Fruit fly (Drosophila melanogaster) whole organism, wandering third instar larva: ENCODE data around the gene CG3982.

ENCODE experiments used
- Abd-B ChIP-seq: fragments of >200 bp; optimal IDR thresholded peaks from 2 replicates; lab custom pipeline; 2017; ENCODE audit warnings: missing biosample characterization, missing genetic modification characterization
- CG32264 ChIP-seq: fragments of 200-800 bp; sonication (Bioruptor generic); optimal IDR thresholded peaks from 2 replicates; lab custom pipeline; 2016; ENCODE audit warnings: missing biosample characterization, missing genetic modification characterization
- CG9705 ChIP-seq: fragments of 200-800 bp; sonication (Bioruptor generic); optimal IDR thresholded peaks from 2 replicates; lab custom pipeline; 2018; ENCODE audit warnings: missing biosample characterization, mild to moderate bottlenecking, missing genetic modification characterization
- CrebA ChIP-seq: fragments of 200-800 bp; sonication (Bioruptor generic); optimal IDR thresholded peaks from 2 replicates; lab custom pipeline; 2016; ENCODE audit warnings: missing biosample characterization, mild to moderate bottlenecking, missing genetic modification characterization, borderline replicate concordance
- Dfd ChIP-seq: fragments of >200 bp; optimal IDR thresholded peaks from 2 replicates; lab custom pipeline; 2017; ENCODE audit warnings: missing biosample characterization, missing genetic modification characterization
- Dif ChIP-seq: fragments of 200-275, 200-300 bp; sonication (Bioruptor generic); optimal IDR thresholded peaks from 2 replicates; lab custom pipeline; 2018; ENCODE audit warnings: missing biosample characterization, missing genetic modification characterization; ENCODE audit not compliant: partially characterized antibody
- GATAd ChIP-seq: sonication (Bioruptor generic); optimal IDR thresholded peaks from 2 replicates; lab custom pipeline; 2016; ENCODE audit warnings: missing biosample characterization, missing genetic modification characterization
- HLH106 ChIP-seq: fragments of 200-800 bp; optimal IDR thresholded peaks from 3 replicates; lab custom pipeline; 2019; ENCODE audit warnings: missing biosample characterization, mild to moderate bottlenecking, missing genetic modification characterization, moderate library complexity
- Hnf4 ChIP-seq: fragments of 200-800 bp; sonication (Bioruptor generic); optimal IDR thresholded peaks from 2 replicates; lab custom pipeline; 2016; ENCODE audit warnings: missing biosample characterization, mild to moderate bottlenecking, missing genetic modification characterization
- Hr78 ChIP-seq: fragments of >200 bp; optimal IDR thresholded peaks from 2 replicates; lab custom pipeline; 2017; ENCODE audit warnings: missing biosample characterization, missing genetic modification characterization
- Hr83 ChIP-seq: fragments of 200-300 bp; sonication (Bioruptor generic); optimal IDR thresholded peaks from 2 replicates; lab custom pipeline; 2016; ENCODE audit warnings: missing biosample characterization, mild to moderate bottlenecking, missing genetic modification characterization, moderate library complexity; ENCODE audit not compliant: poor library complexity, severe bottlenecking
- Jra ChIP-seq: sonication (Bioruptor generic); optimal IDR thresholded peaks from 2 replicates; lab custom pipeline; 2016; ENCODE audit warnings: missing biosample characterization, missing genetic modification characterization
- Mio ChIP-seq: sonication (Bioruptor generic); optimal IDR thresholded peaks from 2 replicates; lab custom pipeline; 2016; ENCODE audit warnings: missing biosample characterization, missing genetic modification characterization
- Myc ChIP-seq: fragments of >200 bp; optimal IDR thresholded peaks from 2 replicates; lab custom pipeline; 2017
- OdsH ChIP-seq: fragments of 200-800 bp; sonication (Bioruptor generic); optimal IDR thresholded peaks from 2 replicates; lab custom pipeline; 2016; ENCODE audit warnings: missing biosample characterization, mild to moderate bottlenecking, missing genetic modification characterization
- Rel ChIP-seq, 2 experiments: fragments of 200-800 bp; sonication (Bioruptor generic) in 1 of 2; optimal IDR thresholded peaks; 2 replicates in 1 of 2; 3 replicates in 1 of 2; lab custom pipeline; 2016 to 2019; ENCODE audit warnings: mild to moderate bottlenecking in 2 of 2, missing biosample characterization in 2 of 2, missing genetic modification characterization in 2 of 2, moderate library complexity in 1 of 2
- Sp1 ChIP-seq: fragments of 200-800 bp; sonication (Bioruptor generic); optimal IDR thresholded peaks from 3 replicates; lab custom pipeline; 2019; ENCODE audit warnings: missing biosample characterization, mild to moderate bottlenecking, missing genetic modification characterization, moderate library complexity
- Vsx2 ChIP-seq: fragments of 200-300, 225-300 bp; sonication (Bioruptor generic); optimal IDR thresholded peaks from 2 replicates; lab custom pipeline; 2018; ENCODE audit warnings: missing biosample characterization, missing genetic modification characterization; ENCODE audit not compliant: partially characterized antibody
- br ChIP-seq: fragments of 200-800 bp; sonication (Bioruptor generic); optimal IDR thresholded peaks from 2 replicates; lab custom pipeline; 2016; ENCODE audit warnings: missing biosample characterization, missing genetic modification characterization
- brk ChIP-seq: fragments of 200-800 bp; sonication (Bioruptor generic); optimal IDR thresholded peaks from 2 replicates; lab custom pipeline; 2016; ENCODE audit warnings: missing biosample characterization, mild to moderate bottlenecking, missing genetic modification characterization
- dl ChIP-seq, 2 experiments: fragments of 175-275, 200-275 bp in 1 of 2; fragments of 200-275 bp in 1 of 2; sonication (Bioruptor generic); optimal IDR thresholded peaks; lab custom pipeline; 2018; ENCODE audit warnings: mild to moderate bottlenecking in 2 of 2, missing biosample characterization in 2 of 2, missing genetic modification characterization in 2 of 2, moderate library complexity in 2 of 2; ENCODE audit not compliant: partially characterized antibody in 2 of 2, insufficient read depth in 1 of 2
- dmrt93B ChIP-seq: fragments of 200-800 bp; sonication (Bioruptor generic); optimal IDR thresholded peaks from 2 replicates; lab custom pipeline; 2018; ENCODE audit warnings: missing biosample characterization, mild to moderate bottlenecking, missing genetic modification characterization
- dsf ChIP-seq: sonication (Bioruptor generic); optimal IDR thresholded peaks from 2 replicates; lab custom pipeline; 2016; ENCODE audit warnings: missing biosample characterization, missing genetic modification characterization, borderline replicate concordance
- ey ChIP-seq: fragments of 200-800 bp; sonication (Bioruptor generic); optimal IDR thresholded peaks from 2 replicates; lab custom pipeline; 2016; ENCODE audit warnings: missing biosample characterization, missing genetic modification characterization
- foxo ChIP-seq, 2 experiments: fragments of 200-800 bp; sonication (Bioruptor generic); optimal IDR thresholded peaks; 2 replicates in 1 of 2; 3 replicates in 1 of 2; lab custom pipeline; 2016 to 2017; ENCODE audit warnings: missing biosample characterization in 2 of 2, missing genetic modification characterization in 2 of 2
- fru ChIP-seq: fragments of 200-800 bp; sonication (Bioruptor generic); optimal IDR thresholded peaks from 3 replicates; lab custom pipeline; 2016; ENCODE audit warnings: missing biosample characterization, mild to moderate bottlenecking, missing genetic modification characterization
- h ChIP-seq: fragments of 200-800 bp; sonication (Bioruptor generic); optimal IDR thresholded peaks from 3 replicates; lab custom pipeline; 2016; ENCODE audit warnings: missing biosample characterization, mild to moderate bottlenecking, missing genetic modification characterization
- jim ChIP-seq: fragments of 175-275, 200-325 bp; sonication (Bioruptor generic); optimal IDR thresholded peaks from 2 replicates; lab custom pipeline; 2016; ENCODE audit warnings: missing biosample characterization, mild to moderate bottlenecking, missing genetic modification characterization
- psq ChIP-seq: fragments of 200-800 bp; sonication (Bioruptor generic); optimal IDR thresholded peaks from 3 replicates; lab custom pipeline; 2017; ENCODE audit warnings: missing biosample characterization, mild to moderate bottlenecking, missing genetic modification characterization, moderate library complexity
- rgr ChIP-seq: fragments of 200-800 bp; sonication (Bioruptor generic); optimal IDR thresholded peaks from 3 replicates; lab custom pipeline; 2016; ENCODE audit warnings: missing biosample characterization, mild to moderate bottlenecking, missing genetic modification characterization
- sage ChIP-seq: fragments of 200-800 bp; sonication (Bioruptor generic); optimal IDR thresholded peaks from 2 replicates; lab custom pipeline; 2016; ENCODE audit warnings: missing biosample characterization, mild to moderate bottlenecking, missing genetic modification characterization
- sv ChIP-seq: fragments of 200-800 bp; sonication (Bioruptor generic); optimal IDR thresholded peaks from 3 replicates; lab custom pipeline; 2016; ENCODE audit warnings: missing biosample characterization, missing genetic modification characterization
- tai ChIP-seq: sonication (Bioruptor generic); optimal IDR thresholded peaks from 2 replicates; lab custom pipeline; 2016; ENCODE audit warnings: missing biosample characterization, missing genetic modification characterization
- usp ChIP-seq: fragments of >200 bp; optimal IDR thresholded peaks from 2 replicates; lab custom pipeline; 2017; ENCODE audit warnings: missing biosample characterization, missing genetic modification characterization
- woc ChIP-seq: sonication (Bioruptor generic); optimal IDR thresholded peaks from 2 replicates; lab custom pipeline; 2016; ENCODE audit warnings: missing biosample characterization, mild to moderate bottlenecking, missing genetic modification characterization

The CG3982 gene

DNA sequence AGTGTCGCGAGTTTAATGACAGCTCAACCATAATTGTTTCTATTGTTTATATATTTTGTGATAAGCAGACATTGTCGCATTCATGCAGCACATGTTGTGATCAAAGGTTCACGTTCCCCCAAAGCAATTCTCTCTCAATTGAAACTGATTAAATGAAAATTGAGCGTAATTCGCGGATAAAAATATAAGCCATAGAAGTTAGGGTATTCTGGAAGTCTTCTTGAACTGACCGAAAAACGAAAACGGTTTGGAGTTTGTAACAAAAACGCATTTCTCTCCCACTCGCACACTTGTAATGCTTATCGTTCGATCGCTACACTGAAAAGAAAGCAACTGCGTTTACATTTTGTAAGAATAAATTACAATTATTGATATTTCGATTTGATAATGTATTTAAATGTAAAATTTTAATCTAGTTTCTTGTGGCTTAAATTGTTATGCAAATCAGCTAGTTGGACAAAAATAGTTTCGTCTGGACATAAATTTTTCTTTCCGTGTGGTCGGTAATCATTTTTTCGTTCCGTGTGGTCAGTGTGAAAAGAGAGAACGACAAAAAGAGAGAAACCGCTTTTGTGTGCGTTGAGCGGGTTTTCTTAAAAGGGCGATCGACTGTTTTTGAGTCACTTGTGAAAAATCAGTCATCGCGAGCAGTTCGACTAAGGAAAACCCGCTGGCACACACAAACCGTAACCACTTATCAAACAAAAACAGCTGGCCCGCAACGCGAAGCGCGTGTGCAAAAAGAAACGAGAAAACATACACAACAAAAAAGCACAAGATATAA, 5.6 kb upstream of the CG3982 start, which contains the start of gene aay:
aay (plus strand) TSS at position 618 of the 784 bp plus-strand sequence.
- peak; percentile 99 for TF ChIP-seq h
- peak; percentile 98 for TF ChIP-seq CG32264 (GFP tag; lab: Kevin White, UChicago)
- no peak for TF ChIP-seq Hr83 (GFP tag; lab: Kevin White, UChicago)
- peak; percentile 99 for TF ChIP-seq rgr (GFP tag; lab: Kevin White, UChicago)
- peak; percentile 98 for TF ChIP-seq sv (GFP tag; lab: Kevin White, UChicago)
- TF ChIP-seq ey (GFP tag; lab: Kevin White, UChicago), result peak; percentile 98
- TF ChIP-seq Dif, result no peak
- peak; percentile 76 for TF ChIP-seq Mio
- TF ChIP-seq usp (GFP tag; lab: Kevin White, UChicago), result no peak
- TF ChIP-seq tai, result peak; percentile 92
- peak; percentile 97 for TF ChIP-seq psq (GFP tag; lab: Kevin White, UChicago)
- peak; percentile 99 for TF ChIP-seq br (GFP tag; lab: Kevin White, UChicago)
- TF ChIP-seq Dfd (GFP tag; lab: Kevin White, UChicago), result peak; percentile 94
- peak; percentile 98 for TF ChIP-seq HLH106
- peak; percentile 95 for TF ChIP-seq dmrt93B
- peak; percentile 99 for TF ChIP-seq fru (GFP tag; lab: Kevin White, UChicago)
- TF ChIP-seq Jra, result peak; percentile 97
- TF ChIP-seq Rel (GFP tag; optimal IDR thresholded peaks at IDR 0.05; lab: Kevin White, UChicago), result peak; percentile 96
- peak; percentile 82 for TF ChIP-seq Rel (tag; optimal IDR thresholded peaks at IDR 0.05; lab: Kevin White, UChicago)
- TF ChIP-seq woc, result peak; percentile 95
- peak; percentile 90 for TF ChIP-seq GATAd (GFP tag; lab: Kevin White, UChicago)
- TF ChIP-seq CrebA (GFP tag; lab: Kevin White, UChicago), result no peak
- peak; percentile 96 for TF ChIP-seq Hnf4 (GFP tag; lab: Kevin White, UChicago)
- TF ChIP-seq CG9705 (GFP tag; lab: Kevin White, UChicago), result peak; percentile 95
- no peak for TF ChIP-seq Vsx2 (GFP tag; lab: Kevin White, UChicago)
- peak; percentile 98 for TF ChIP-seq Sp1 (GFP tag; lab: Kevin White, UChicago)
- peak; percentile 93 for TF ChIP-seq dsf (GFP tag; lab: Kevin White, UChicago)
- peak; percentile 95 for TF ChIP-seq brk (GFP tag; lab: Kevin White, UChicago)
- TF ChIP-seq sage (GFP tag; lab: Kevin White, UChicago), result peak; percentile 97
- peak; percentile 94 to 99 for TF ChIP-seq foxo (GFP tag; optimal IDR thresholded peaks at IDR 0.05; lab: Kevin White, UChicago)
- TF ChIP-seq OdsH (GFP tag; lab: Kevin White, UChicago), result peak; percentile 98
- TF ChIP-seq Myc, result no peak

- TF ChIP-seq rgr (GFP tag; lab: Kevin White, UChicago) (no peak), GATAd (GFP tag; lab: Kevin White, UChicago) (no peak), Hr78 (GFP tag; lab: Kevin White, UChicago) (no peak), h (no peak), Hnf4 (GFP tag; lab: Kevin White, UChicago) (no peak), Rel (GFP tag; optimal IDR thresholded peaks at IDR 0.05; lab: Kevin White, UChicago) (no peak), Rel (tag; optimal IDR thresholded peaks at IDR 0.05; lab: Kevin White, UChicago) (peak; percentile 90), Hr83 (GFP tag; lab: Kevin White, UChicago) (no peak)
Observed at dm6 chr3L:9422135-9422534, 4.9 kb upstream of the CG3982 start.

DNA sequence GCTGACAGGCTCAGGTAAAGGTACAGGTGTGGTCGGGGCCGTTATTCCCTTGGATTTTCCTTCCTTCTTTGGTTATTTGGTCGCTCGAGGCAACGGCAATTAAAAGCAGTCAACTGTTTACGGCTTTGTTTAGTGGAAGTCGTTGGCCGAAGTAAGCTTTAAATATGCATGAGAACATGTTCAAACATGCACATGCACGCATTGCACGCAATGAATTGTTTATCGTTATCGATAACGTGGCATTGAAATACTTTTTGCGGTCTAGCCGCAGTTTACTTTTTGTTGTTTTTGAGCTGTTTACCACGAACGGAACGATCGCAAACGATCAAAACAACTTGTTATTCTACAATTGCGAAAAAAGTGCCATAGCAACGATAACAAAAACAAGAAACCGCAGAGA, 4.4 kb upstream of the CG3982 start:
- TF ChIP-seq Hr83 (GFP tag; lab: Kevin White, UChicago), result no peak
- TF ChIP-seq jim, result no peak
- no peak for TF ChIP-seq CG32264 (GFP tag; lab: Kevin White, UChicago)
- no peak for TF ChIP-seq Hr78 (GFP tag; lab: Kevin White, UChicago)
- no peak for TF ChIP-seq dl (GFP tag; optimal IDR thresholded peaks at IDR 0.05; lab: Kevin White, UChicago; ENCODE audit: insufficient read depth in 1 of 2, partially characterized antibody in 2 of 2)
- TF ChIP-seq ey (GFP tag; lab: Kevin White, UChicago), result no peak
- no peak for TF ChIP-seq Abd-B
